Fruit fly (Drosophila melanogaster): Measurements from ENCODE around the gene Eig71Ef.
A peak's percentile ranks its signal among the peaks of the same experiment; 100 is the strongest.

The Eig71Ef gene

DNA sequence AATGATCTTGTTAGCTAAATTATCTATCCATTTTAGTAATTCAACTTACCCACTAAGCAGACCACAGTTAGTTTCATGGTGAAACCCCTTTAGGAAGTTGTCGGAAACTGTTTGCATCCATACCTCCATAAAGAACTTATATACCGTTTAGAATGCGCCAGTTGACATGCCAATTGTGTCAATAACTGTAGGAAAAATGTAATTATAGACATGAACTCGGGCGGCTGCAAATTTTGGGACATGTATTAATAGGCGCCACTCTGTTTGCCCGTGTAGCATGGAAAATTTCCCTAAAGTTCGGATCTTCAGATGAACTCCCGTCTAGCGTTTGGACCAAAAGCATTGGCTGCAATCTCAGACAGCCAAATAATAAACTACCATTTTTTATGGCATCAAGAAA lies 1.3 kb downstream of the Eig71Ef start, which contains the start of gene Eig71Ee:
TSS of gene Eig71Ee (minus strand) at position 101 of the 400 bp plus-strand sequence.
- TF ChIP-seq noc (tag; optimal IDR thresholded peaks at IDR 0.05) = no peak

DNA sequence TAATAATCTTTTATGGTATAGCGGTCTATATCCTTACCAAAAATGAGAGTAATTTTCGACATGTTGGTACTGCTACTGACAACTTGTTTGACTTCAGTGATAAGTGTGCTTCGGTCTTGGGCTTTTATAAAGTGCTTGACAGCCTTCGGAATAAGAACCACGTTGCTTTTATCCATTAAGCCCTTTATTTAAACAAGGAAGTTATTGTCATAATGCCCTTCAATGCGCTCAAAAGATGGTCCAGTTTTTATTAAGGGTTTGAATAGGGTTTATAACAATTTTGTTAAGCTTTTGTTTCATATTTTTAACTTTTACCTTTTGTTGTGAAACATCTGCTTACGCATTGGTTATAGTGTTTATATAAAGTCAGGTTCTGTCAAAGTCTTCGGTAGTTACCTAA lies 5.0 kb downstream of the Eig71Ef start, which contains the start of the genes Eig71Ec and Eig71Ed:
TSS of gene Eig71Ec (minus strand) at position 101 of the 400 bp plus-strand sequence.
TSS of gene Eig71Ed (plus strand) at position 384 of the 400 bp plus-strand sequence.
- no peak for TF ChIP-seq noc (tag; optimal IDR thresholded peaks at IDR 0.05)

DNA sequence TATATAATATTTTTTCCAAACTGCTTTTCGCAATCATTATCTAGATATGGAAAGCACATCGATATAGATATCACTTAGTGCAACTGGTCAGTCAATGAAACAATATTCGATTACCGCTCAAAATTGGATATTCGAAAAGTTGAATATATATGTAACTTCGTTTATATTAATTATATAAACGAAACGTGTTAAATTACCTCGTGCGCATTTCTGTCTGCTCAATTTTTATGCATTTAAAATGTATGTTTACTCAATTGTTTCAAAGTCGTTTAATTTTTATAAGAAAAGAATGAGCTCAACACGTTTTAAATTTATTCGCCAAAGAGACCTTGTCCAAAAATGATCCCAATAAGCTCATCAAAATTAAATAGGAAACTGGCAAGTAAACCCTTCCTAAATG lies 6.6 kb downstream of the Eig71Ef start, which contains the start of gene CG43084:
TSS of gene CG43084 (plus strand) at position 301 of the 400 bp plus-strand sequence.
- TF ChIP-seq noc (tag; optimal IDR thresholded peaks at IDR 0.05) = no peak

DNA sequence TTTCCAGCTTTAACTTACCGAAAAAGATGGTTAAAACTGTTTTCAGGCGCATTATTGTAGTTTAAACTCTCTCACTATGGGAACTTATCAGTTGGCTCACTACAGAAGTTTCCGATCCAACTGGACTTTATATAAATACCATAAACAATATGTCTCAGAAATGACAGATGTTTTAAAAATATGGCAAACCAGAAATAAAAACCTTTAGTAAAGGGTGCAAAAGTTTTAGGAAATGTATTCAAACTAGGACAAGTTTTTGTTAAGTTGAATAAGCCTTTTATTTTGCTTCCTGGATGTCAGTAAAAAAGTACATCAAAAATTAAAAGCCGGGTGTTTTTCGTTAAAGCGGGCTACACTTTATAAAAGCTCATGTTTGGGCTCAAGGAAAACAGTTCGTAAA lies 7.6 kb downstream of the Eig71Ef start, which contains the start of the genes Eig71Ea and Eig71Eb:
TSS of gene Eig71Ea (minus strand) at position 101 of the 400 bp plus-strand sequence.
TSS of gene Eig71Eb (plus strand) at position 376 of the 400 bp plus-strand sequence.
- TF ChIP-seq noc (tag; optimal IDR thresholded peaks at IDR 0.05) = no peak

DNA sequence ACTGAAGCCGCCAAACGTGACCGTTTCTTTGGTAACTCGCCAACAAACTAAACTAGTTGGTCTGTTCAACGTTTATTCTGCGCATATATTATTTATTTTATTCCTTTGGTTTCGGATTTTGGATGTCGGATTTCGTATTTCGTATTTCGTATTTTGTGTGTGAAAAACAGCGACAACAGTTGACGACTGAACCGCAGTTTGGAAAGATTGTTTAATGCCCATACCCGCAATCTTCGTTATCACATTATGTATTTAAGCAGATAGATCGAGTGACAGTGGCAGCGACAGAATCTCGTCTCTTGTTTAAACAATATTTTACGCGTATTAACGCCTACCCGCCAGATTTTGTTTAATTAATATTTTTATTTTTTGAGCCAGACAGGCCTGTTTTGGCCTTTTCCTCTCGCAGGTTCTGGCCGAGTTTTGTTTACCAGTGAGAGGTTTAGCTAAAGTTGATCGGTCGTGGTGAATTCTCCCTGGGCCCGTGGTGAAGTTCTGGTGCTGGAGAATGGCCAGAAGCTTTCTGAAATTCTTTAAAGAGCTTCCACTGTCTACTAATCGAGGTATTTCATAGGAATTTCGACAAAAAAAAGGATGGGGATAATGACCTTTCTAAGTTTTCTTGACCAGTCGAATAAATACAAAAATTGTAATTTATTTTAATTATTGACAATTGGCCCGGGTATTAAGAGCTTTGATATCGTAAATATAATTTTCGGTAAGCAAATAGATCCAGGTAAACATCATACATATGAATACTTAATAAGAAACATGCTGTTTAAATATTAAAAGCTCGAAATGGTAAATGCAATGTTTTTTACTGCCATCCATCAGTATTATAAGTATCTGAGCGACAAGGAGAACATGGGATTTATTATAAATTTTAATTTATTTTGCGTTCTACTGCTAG lies 9.2 kb downstream of the Eig71Ef start, which contains the start of the genes comm3 and CG43083:
TSS of gene comm3 (minus strand) at position 51 of the 910 bp plus-strand sequence.
TSS of gene CG43083 (plus strand) at position 860 of the 910 bp plus-strand sequence.
- no peak for TF ChIP-seq noc (tag; optimal IDR thresholded peaks at IDR 0.05)

DNA sequence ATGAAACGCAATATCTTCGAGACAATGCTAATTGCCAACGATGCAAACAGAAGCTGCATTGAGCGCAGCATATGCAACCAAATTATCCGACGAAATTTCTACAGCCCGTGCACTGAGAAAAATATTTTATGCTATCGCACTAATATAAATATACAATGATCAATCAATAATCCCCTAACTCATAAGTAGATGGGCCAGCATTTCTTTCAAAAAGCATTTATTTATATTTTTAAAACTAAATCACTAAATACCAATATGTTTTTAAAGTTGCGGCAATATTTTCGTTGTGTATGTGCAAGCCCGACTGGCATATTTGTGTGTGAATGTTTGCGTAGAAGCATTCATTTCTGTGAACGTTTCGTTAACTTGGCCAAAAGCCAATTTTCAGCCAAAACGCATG lies 11.0 kb downstream of the Eig71Ef start:
- TF ChIP-seq noc (tag; optimal IDR thresholded peaks at IDR 0.05) = no peak

DNA sequence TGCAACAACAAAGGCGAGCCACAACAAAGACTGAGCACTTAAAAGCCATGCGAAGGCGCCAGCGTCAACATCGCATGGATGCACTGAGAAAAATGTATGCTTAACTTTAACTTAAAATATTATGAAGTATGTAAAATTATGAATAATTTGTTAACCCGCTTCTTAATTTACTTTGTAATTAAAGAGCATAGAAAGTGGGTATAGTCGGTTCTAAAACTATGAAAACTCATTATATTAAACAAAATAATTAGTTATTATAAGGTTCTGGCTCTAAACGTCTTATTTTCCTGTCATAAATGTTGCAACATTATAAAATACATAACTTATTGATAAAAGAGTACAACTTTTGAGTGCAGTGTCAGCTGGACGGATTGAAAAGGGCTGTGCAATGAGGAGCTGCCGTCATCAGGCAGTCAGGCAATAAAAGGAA lies 15.6 kb downstream of the Eig71Ef start:
- no peak for TF ChIP-seq noc (tag; optimal IDR thresholded peaks at IDR 0.05)

DNA sequence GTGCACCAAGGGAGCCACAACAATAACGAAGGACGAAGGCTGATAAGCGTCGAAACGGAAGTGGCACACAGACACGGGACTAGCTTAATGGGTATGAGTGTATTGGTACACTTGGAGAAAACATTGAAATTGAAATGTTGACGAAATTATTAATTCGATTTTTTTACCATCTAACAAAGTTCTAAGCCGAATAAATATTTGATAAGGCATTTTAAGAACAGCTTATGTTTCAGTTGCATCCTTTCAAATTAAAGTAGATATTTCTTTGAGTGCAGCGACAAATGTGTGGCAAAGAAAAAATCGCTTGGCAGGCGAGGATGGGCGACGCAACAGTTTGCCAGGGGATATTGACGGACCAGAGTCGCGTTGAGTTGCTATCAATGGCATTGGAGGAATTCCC lies 17.2 kb downstream of the Eig71Ef start:
- no peak for TF ChIP-seq noc (tag; optimal IDR thresholded peaks at IDR 0.05)

DNA sequence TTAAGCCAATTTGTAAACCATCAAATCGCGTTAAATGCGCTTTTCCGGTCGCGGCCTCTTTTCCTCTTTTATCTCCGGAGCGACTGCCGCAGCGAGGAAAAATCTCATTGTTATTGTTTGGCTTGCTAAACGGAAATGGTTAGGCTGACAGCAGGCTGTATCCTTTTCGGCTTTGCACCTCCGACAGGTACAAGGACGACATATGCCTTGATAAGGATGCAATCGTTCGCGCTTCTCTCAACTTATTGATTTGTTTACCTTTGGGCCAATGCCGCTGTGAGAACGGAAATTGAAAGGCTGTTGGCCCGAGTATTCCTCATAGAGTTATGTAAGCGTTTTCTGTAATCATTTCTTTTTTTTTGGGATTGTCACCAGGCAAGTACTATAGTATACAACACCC lies 18.7 kb downstream of the Eig71Ef start:
- TF ChIP-seq noc (tag; optimal IDR thresholded peaks at IDR 0.05) = no peak

DNA sequence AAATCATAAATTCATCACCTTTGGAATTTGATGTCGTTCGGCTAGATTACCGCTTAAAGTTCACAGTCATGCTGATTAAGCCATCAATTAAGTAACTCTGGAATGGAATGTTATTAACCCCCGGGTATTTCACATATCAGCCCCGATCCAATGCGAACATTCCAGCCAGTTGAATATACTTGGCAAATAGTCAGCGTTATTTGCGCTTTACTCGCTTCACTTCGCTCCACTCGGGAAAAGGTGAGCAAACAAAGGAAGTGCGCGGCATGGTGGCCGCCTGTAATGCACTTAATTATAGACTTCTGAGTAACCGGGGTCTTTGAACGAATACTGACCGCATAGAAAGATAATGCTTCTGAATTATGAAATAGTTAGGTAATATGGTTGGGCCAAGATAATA lies 19.6 kb downstream of the Eig71Ef start:
- no peak for TF ChIP-seq noc (tag; optimal IDR thresholded peaks at IDR 0.05)

DNA sequence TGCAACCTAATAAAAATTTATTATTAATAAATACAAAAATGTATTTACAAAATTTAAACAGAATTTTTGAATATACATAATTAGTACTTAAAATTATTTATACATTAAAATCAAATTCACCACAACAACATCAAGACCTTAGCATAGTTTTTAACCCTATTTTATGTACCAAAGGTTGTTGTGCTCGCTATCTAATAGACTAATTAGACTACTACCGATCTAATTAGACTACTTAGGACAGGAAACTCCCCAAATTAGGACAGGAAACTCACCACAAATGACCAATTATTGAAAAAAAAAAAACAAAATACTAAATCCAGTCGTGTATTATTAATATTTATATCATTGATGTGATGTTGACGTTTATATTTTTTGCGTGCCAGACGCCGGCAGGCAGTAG lies 20.2 kb downstream of the Eig71Ef start:
- no peak for TF ChIP-seq noc (tag; optimal IDR thresholded peaks at IDR 0.05)

DNA sequence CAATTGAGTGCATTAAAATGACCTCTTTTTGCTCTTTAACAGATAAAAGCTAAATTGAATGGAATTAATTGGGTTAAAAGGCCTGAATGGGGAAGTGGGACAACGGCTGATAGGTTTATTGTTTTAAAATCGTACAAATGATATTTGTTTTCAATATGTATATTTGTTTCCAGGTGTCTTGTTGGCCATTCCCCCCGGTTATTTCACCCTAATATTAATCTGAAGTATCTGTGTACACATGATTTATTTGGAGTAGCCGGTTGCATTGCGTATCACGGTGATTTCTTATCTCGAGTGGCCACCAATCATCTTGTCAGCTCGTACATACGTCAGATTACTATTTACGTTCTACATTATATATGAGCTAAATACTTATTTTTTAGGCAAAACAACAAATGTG lies 20.8 kb downstream of the Eig71Ef start:
- peak; percentile 52 for TF ChIP-seq noc (tag; optimal IDR thresholded peaks at IDR 0.05)

DNA sequence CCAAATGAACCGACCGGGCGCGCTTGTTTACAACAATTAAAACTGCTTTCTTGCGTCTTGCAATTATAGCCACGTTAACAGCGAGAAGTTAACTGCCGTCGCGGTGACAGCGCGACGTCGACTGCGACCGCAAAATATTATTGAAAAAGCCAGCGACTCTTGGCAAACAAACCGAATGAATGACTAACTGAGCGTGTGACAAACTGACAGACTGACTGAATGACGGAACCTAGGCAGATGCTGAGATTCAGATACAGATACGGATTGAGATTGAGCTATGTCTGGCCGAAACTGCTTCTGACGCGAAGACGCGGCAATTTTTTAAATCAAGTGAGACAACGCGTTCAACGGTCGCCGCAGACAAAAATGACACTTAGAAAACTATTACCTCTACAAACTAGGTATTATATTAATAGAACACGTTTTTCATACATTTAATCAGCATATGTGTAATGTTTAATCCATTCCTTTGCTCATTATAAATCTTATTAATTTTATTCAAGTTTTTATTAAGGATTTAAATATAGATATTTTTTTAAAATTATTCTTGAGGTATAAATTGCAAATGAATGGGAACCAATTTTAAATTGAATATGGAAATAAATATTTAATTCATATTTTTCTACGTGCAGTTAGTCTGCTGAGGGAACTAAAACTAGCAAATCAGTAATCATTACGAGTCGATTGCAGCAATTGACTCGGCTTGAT lies 22.7 kb downstream of the Eig71Ef start:
- peak; percentile 13 for TF ChIP-seq noc (tag; optimal IDR thresholded peaks at IDR 0.05)

DNA sequence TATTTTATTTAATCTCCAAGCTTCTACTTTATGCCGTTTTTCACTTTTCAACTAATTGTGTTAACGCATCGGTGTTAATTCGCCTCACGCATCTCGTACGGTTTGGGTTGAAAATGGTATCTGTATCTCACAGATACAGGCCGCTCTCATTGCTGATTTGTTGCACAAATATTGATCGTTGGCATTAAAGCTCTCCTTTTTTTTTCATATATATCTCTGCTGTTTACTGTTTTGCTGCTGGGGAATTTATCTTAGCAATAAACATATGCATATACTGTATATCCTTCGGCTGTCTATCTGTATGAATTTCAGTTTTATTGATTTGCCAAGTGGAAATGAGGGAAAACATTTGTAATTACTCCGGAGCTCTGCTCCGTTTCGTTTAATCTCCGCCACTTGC lies 24.5 kb downstream of the Eig71Ef start:
- no peak for TF ChIP-seq noc (tag; optimal IDR thresholded peaks at IDR 0.05)

DNA sequence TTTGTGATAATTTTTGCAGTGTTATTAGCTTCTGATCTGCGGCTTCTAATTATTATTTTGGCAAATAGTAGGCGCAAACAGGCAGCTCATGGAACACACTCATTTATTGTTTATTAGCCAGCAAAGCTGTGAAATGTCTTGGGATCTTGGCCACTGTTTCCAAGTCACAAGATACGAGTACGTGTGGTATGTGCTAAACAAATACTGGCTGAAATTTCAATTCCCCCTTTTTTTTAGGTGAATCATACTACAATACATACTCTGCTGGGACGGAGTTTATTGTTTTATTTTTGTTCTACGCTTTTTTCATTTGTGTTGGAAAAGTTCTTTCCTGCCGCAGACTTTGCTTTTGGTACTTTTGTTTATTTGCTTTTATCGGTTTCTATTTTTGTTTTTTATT lies 26.1 kb downstream of the Eig71Ef start:
- no peak for TF ChIP-seq noc (tag; optimal IDR thresholded peaks at IDR 0.05)

DNA sequence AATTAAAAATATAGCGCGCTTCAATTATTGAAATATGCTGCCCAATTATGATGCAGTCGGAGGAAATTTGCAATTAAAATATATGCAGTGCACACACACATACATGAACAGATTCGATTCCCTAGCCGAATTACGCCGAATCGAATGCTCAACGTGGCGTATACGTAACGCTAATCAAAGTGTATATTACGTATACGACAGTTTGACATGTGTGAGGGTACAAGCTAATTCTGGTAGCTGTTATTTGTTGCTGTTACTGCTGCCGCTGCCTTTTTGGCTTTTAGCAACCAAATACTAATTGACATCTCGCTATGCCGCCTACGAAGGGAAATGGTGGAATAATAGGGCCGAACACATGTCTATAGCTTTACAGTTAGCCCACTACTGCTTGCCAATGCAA lies 29.9 kb downstream of the Eig71Ef start:
- TF ChIP-seq noc (tag; optimal IDR thresholded peaks at IDR 0.05) = no peak
